Fruit fly (Drosophila melanogaster): ENCODE data around the gene Hmx.

The Hmx gene

DNA sequence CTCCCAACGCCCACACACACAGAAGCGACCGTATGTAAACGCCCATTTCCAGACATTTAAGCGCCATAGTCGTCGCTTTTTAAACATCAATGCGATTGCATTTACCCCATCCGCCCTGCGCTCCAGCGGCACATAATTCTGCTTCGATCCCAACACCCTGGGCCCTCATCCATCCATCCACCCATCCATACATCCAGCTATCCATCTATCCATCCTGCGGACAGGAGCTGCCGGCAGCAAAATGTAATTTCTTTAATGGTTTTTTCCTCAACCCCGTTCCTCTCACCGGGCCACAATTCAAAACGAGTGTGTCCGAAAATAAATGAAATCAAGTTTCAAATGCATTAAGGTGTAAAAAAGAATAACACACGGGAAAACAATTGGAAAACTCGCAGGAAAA, 8.7 kb upstream of the Hmx start:
- TF ChIP-seq Ets96B (tag; optimal IDR thresholded peaks at IDR 0.05), result no peak
- TF ChIP-seq CG8319 (GFP tag; optimal IDR thresholded peaks at IDR 0.05), result no peak
- TF ChIP-seq CG6163 (GFP tag; IDR thresholded peaks at IDR 0.05), result no peak
- no peak for TF ChIP-seq CG8119 (GFP tag; IDR thresholded peaks at IDR 0.05)
- TF ChIP-seq CG31627 (GFP tag; optimal IDR thresholded peaks at IDR 0.05), result no peak
- TF ChIP-seq Ets21C (GFP tag; optimal IDR thresholded peaks at IDR 0.05), result no peak
- no peak for TF ChIP-seq CG16779 (tag; optimal IDR thresholded peaks at IDR 0.05)
- no peak for TF ChIP-seq OdsH (GFP tag; optimal IDR thresholded peaks at IDR 0.05)

DNA sequence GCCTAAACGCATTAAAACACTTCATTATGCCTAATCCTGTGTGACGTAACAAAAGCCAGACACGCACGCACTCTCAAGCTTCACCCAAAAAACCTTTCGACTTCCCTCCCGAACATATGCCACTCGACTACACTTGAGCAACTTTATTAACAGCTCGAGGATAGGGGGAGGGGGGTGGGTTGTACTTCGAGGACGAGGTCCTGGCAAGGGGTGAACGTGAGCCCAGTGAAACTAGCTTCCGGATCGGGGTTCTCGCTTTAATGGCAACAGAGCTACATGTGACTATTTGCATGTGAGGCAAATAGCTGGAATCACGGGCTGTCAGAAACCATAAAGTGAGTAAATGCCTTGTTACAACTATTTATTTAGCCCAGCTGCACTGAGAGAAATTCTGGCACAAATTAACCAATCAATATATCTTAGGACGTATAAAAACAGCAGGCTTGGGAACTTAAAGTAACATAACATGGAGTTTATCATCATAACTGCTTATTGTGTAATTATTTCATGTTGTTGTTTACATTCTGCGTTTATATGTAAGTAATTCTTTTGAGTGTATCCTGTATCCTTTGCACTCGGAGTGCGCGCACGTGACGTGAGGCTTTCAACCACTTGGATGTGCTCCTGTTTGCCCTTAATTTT, 7.8 kb upstream of the Hmx start:
- no peak for TF ChIP-seq CG6163 (GFP tag; IDR thresholded peaks at IDR 0.05)
- TF ChIP-seq Sox102F (GFP tag; optimal IDR thresholded peaks at IDR 0.05), result peak; percentile 5
- peak; percentile 0 for TF ChIP-seq CG31627 (GFP tag; optimal IDR thresholded peaks at IDR 0.05)

dm6 chr3R:17557487-17557886, 1.2 kb upstream of the Hmx start:
- TF ChIP-seq CG4318 (GFP tag; optimal IDR thresholded peaks at IDR 0.05) (no peak), Blimp-1 (GFP tag; optimal IDR thresholded peaks at IDR 0.05) (peak; percentile 48), eg (GFP tag; IDR thresholded peaks at IDR 0.05) (0 out of 3 replicates have a peak, but pooled peaks have one; percentile 10), Sox15 (GFP tag; optimal IDR thresholded peaks at IDR 0.05) (no peak)

DNA sequence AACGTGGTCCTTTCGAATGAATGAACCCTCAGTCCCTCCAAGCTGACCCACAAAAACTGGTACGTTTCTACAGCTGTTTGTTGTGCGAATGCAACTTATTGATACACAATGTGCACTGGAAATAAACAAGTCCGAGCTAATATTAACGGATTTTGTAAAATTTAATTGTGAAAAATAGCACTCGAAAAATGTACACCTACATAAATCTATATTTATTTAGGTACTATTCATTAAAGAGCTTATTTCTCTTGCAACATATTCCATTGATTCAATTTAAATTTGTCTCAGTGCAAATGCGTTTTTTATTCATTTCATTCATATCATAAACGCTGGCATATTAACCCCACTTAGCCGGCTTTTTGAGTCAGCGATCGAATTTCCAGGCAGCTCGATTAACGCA, 2.4 kb downstream of the Hmx start:
- TF ChIP-seq CG3919 (GFP tag; optimal IDR thresholded peaks at IDR 0.05), result peak; percentile 20
- no peak for TF ChIP-seq CG6792 (GFP tag; optimal IDR thresholded peaks at IDR 0.05)
- no peak for TF ChIP-seq CG4318 (GFP tag; optimal IDR thresholded peaks at IDR 0.05)
- TF ChIP-seq OdsH (GFP tag; optimal IDR thresholded peaks at IDR 0.05), result peak; percentile 5
- TF ChIP-seq svp (GFP tag), result peak; percentile 52
- TF ChIP-seq Met (GFP tag; optimal IDR thresholded peaks at IDR 0.05), result peak; percentile 36
- peak; percentile 1 for TF ChIP-seq Hr39 (GFP tag; optimal IDR thresholded peaks at IDR 0.05)
- peak; percentile 33 for TF ChIP-seq topi (GFP tag; optimal IDR thresholded peaks at IDR 0.05)
- peak; percentile 11 for TF ChIP-seq CG8632 (GFP tag; optimal IDR thresholded peaks at IDR 0.05)
- peak; percentile 11 for TF ChIP-seq acj6 (GFP tag; optimal IDR thresholded peaks at IDR 0.05)
- TF ChIP-seq achi (GFP tag; optimal IDR thresholded peaks at IDR 0.05), result no peak
- TF ChIP-seq CG31627 (GFP tag; optimal IDR thresholded peaks at IDR 0.05), result no peak
- TF ChIP-seq Eip78C (GFP tag), result peak; percentile 53

dm6 chr3R:17564837-17565236, 6.1 kb downstream of the Hmx start:
- TF ChIP-seq Ets21C (GFP tag; optimal IDR thresholded peaks at IDR 0.05) (no peak), CG6163 (GFP tag; IDR thresholded peaks at IDR 0.05) (no peak), CG6808 (GFP tag; optimal IDR thresholded peaks at IDR 0.05) (no peak), fkh (GFP tag; optimal IDR thresholded peaks at IDR 0.05) (no peak), Gug (GFP tag; IDR thresholded peaks at IDR 0.05) (no peak), CG6276 (GFP tag; optimal IDR thresholded peaks at IDR 0.05) (no peak), CG8632 (GFP tag; optimal IDR thresholded peaks at IDR 0.05) (no peak), Eip78C (GFP tag) (peak; percentile 44), Sox102F (GFP tag; optimal IDR thresholded peaks at IDR 0.05) (no peak), CG11902 (GFP tag; optimal IDR thresholded peaks at IDR 0.05) (no peak), Smox (GFP tag; optimal IDR thresholded peaks at IDR 0.05) (no peak), CG10669 (GFP tag; optimal IDR thresholded peaks at IDR 0.05) (no peak), CG4318 (GFP tag; optimal IDR thresholded peaks at IDR 0.05) (no peak), CG8119 (GFP tag; IDR thresholded peaks at IDR 0.05) (no peak), CG6792 (GFP tag; optimal IDR thresholded peaks at IDR 0.05) (no peak), Hr38 (GFP tag; optimal IDR thresholded peaks at IDR 0.05) (no peak), svp (GFP tag) (peak; percentile 32)

Measured in whole organism, prepupa.